Fruit fly (Drosophila melanogaster) S2 (cell line): ENCODE results near the gene CG15784.

ENCODE experiments used
- CG8478 ChIP-seq: fragments of >200 bp; optimal IDR thresholded peaks from 2 replicates; lab custom pipeline; 2018
- CTCF ChIP-seq, 2 experiments: fragments of >200 bp; optimal IDR thresholded peaks; 2 replicates each; lab custom pipeline; 2018

dm6 chrX:5382539-5382938, 46.8 kb upstream of the CG15784 start:
- TF ChIP-seq CG8478 (lab: Kevin White, UChicago) (no peak), CTCF (optimal IDR thresholded peaks at IDR 0.05; lab: Kevin White, UChicago) (no peak)
